Fruit fly (Drosophila melanogaster) whole organism, prepupa: Measurements from ENCODE around the gene Qsox2.

Source experiments
- Blimp-1 ChIP-seq: fragments of 200-800 bp; sonication (Bioruptor generic); optimal IDR thresholded peaks from 3 replicates; lab custom pipeline; 2017; ENCODE audit warnings: missing biosample characterization, missing genetic modification characterization, mild to moderate bottlenecking, moderate library complexity, missing genetic modification reagents
- CG10631 ChIP-seq: fragments of 200-800 bp; sonication (Bioruptor generic); optimal IDR thresholded peaks from 2 replicates; lab custom pipeline; 2016; ENCODE audit warnings: missing biosample characterization, missing genetic modification characterization
- CG11294 ChIP-seq: fragments of 200-800 bp; sonication (Bioruptor generic); IDR thresholded peaks from 2 replicates; pipeline ENCODE4 v1.3.6; 2022; ENCODE audit warnings: missing biosample characterization, missing genetic modification characterization
- CG11762 ChIP-seq: fragments of 200-800 bp; sonication (Bioruptor generic); optimal IDR thresholded peaks from 3 replicates; lab custom pipeline; 2016; ENCODE audit warnings: missing biosample characterization, missing genetic modification characterization; ENCODE audit not compliant: insufficient read depth
- CG11902 ChIP-seq: fragments of 200-800 bp; sonication (Bioruptor generic); optimal IDR thresholded peaks from 3 replicates; lab custom pipeline; 2016; ENCODE audit warnings: missing biosample characterization, missing genetic modification characterization
- CG15336 ChIP-seq: fragments of 200-800 bp; sonication (Bioruptor generic); IDR thresholded peaks from 2 replicates; pipeline ENCODE4 v1.3.6; 2022; ENCODE audit warnings: missing biosample characterization, missing genetic modification characterization
- CG1621 ChIP-seq: fragments of 200-800 bp; sonication (Bioruptor generic); optimal IDR thresholded peaks from 3 replicates; lab custom pipeline; 2018; ENCODE audit warnings: missing biosample characterization, mild to moderate bottlenecking, missing genetic modification characterization
- CG16779 ChIP-seq: fragments of 200-800 bp; sonication (Bioruptor generic); optimal IDR thresholded peaks from 3 replicates; lab custom pipeline; 2017; ENCODE audit warnings: missing biosample characterization, mild to moderate bottlenecking, missing genetic modification characterization
- CG3032 ChIP-seq: fragments of 200-800 bp; optimal IDR thresholded peaks from 2 replicates; lab custom pipeline; 2019; ENCODE audit warnings: missing biosample characterization, mild to moderate bottlenecking, missing genetic modification characterization, moderate library complexity
- CG31627 ChIP-seq: fragments of 200-800 bp; sonication (Bioruptor generic); optimal IDR thresholded peaks from 3 replicates; lab custom pipeline; 2016; ENCODE audit warnings: missing biosample characterization, missing genetic modification characterization
- CG34406 ChIP-seq: fragments of 200-800 bp; sonication (Bioruptor generic); optimal IDR thresholded peaks from 3 replicates; lab custom pipeline; 2016; ENCODE audit warnings: missing biosample characterization, missing genetic modification characterization
- CG4318 ChIP-seq: fragments of 200-800 bp; sonication (Bioruptor generic); optimal IDR thresholded peaks from 3 replicates; lab custom pipeline; 2017; ENCODE audit warnings: missing biosample characterization, mild to moderate bottlenecking, missing genetic modification characterization
- CG6163 ChIP-seq: fragments of 200-800 bp; sonication (Bioruptor generic); IDR thresholded peaks from 3 replicates; pipeline ENCODE4 v1.3.6; 2022; ENCODE audit warnings: missing biosample characterization, missing genetic modification characterization
- CG6854 ChIP-seq: fragments of 200-800 bp; sonication (Bioruptor generic); optimal IDR thresholded peaks from 2 replicates; lab custom pipeline; 2017; ENCODE audit warnings: missing biosample characterization, mild to moderate bottlenecking, missing genetic modification characterization
- CG7368 ChIP-seq: fragments of 200-800 bp; sonication (Bioruptor generic); optimal IDR thresholded peaks from 3 replicates; lab custom pipeline; 2016; ENCODE audit warnings: missing biosample characterization, missing genetic modification characterization
- CG8632 ChIP-seq: fragments of 200-800 bp; sonication (Bioruptor generic); optimal IDR thresholded peaks from 3 replicates; lab custom pipeline; 2016; ENCODE audit warnings: missing biosample characterization, missing genetic modification characterization
- CG9139 ChIP-seq: fragments of 200-800 bp; sonication (Bioruptor generic); optimal IDR thresholded peaks from 3 replicates; lab custom pipeline; 2017; ENCODE audit warnings: missing biosample characterization, mild to moderate bottlenecking, missing genetic modification characterization
- Eip78C ChIP-seq: fragments of 200-800 bp; sonication (Bioruptor generic); peaks from one replicate; lab custom pipeline; 2016; ENCODE audit warnings: missing biosample characterization, missing genetic modification characterization
- Eip93F ChIP-seq: fragments of 200-800 bp; sonication (Bioruptor generic); optimal IDR thresholded peaks from 2 replicates; lab custom pipeline; 2016; ENCODE audit warnings: missing biosample characterization, mild to moderate bottlenecking, missing genetic modification characterization
- Ets96B ChIP-seq: fragments of 200-800 bp; optimal IDR thresholded peaks from 2 replicates; lab custom pipeline; 2019; ENCODE audit warnings: missing biosample characterization, mild to moderate bottlenecking, missing genetic modification characterization, moderate library complexity
- Gug ChIP-seq: fragments of 200-800 bp; sonication (Bioruptor generic); IDR thresholded peaks from 2 replicates; pipeline ENCODE4 v1.3.6; 2022; ENCODE audit warnings: missing biosample characterization, missing genetic modification characterization
- Hr38 ChIP-seq: sonication (Bioruptor generic); optimal IDR thresholded peaks from 2 replicates; lab custom pipeline; 2016; ENCODE audit warnings: missing biosample characterization, missing genetic modification characterization
- Hr4 ChIP-seq: fragments of 200-800 bp; sonication (Bioruptor generic); optimal IDR thresholded peaks from 3 replicates; lab custom pipeline; 2016; ENCODE audit warnings: missing biosample characterization, missing genetic modification characterization
- Met ChIP-seq: fragments of 200-800 bp; sonication (Bioruptor generic); optimal IDR thresholded peaks from 3 replicates; lab custom pipeline; 2016; ENCODE audit warnings: missing biosample characterization, missing genetic modification characterization
- OdsH ChIP-seq: fragments of 200-800 bp; sonication (Bioruptor generic); optimal IDR thresholded peaks from 3 replicates; lab custom pipeline; 2016; ENCODE audit warnings: missing biosample characterization, missing genetic modification characterization
- Smox ChIP-seq: fragments of 200-800 bp; sonication (Bioruptor generic); optimal IDR thresholded peaks from 3 replicates; lab custom pipeline; 2016; ENCODE audit warnings: missing biosample characterization, missing genetic modification characterization
- Sox102F ChIP-seq: fragments of 200-800 bp; sonication (Bioruptor generic); optimal IDR thresholded peaks from 2 replicates; lab custom pipeline; 2016; ENCODE audit warnings: missing biosample characterization, mild to moderate bottlenecking, missing genetic modification characterization
- Sox14 ChIP-seq: fragments of 200-800 bp; sonication (Bioruptor generic); optimal IDR thresholded peaks from 3 replicates; lab custom pipeline; 2016; ENCODE audit warnings: missing biosample characterization, missing genetic modification characterization
- Sox15 ChIP-seq: fragments of 200-800 bp; sonication (Bioruptor generic); optimal IDR thresholded peaks from 3 replicates; lab custom pipeline; 2016; ENCODE audit warnings: missing biosample characterization, missing genetic modification characterization
- acj6 ChIP-seq: fragments of 200-800 bp; sonication (Bioruptor generic); optimal IDR thresholded peaks from 3 replicates; lab custom pipeline; 2016; ENCODE audit warnings: missing biosample characterization, missing genetic modification characterization
- dac ChIP-seq: fragments of 200-800 bp; sonication (Bioruptor generic); optimal IDR thresholded peaks from 2 replicates; lab custom pipeline; 2017; ENCODE audit warnings: missing biosample characterization, mild to moderate bottlenecking, missing genetic modification characterization
- dsx ChIP-seq: fragments of 200-800 bp; optimal IDR thresholded peaks from 3 replicates; lab custom pipeline; 2019; ENCODE audit warnings: missing biosample characterization, mild to moderate bottlenecking, missing genetic modification characterization, moderate library complexity; ENCODE audit not compliant: poor library complexity, severe bottlenecking
- eg ChIP-seq: fragments of 200-800 bp; sonication (Bioruptor generic); IDR thresholded peaks from 3 replicates; pipeline ENCODE4 v1.3.6; 2022; ENCODE audit warnings: missing biosample characterization, missing genetic modification characterization
- esn ChIP-seq: fragments of 200-800 bp; sonication (Bioruptor generic); optimal IDR thresholded peaks from 2 replicates; lab custom pipeline; 2016; ENCODE audit warnings: missing biosample characterization, mild to moderate bottlenecking, missing genetic modification characterization, moderate library complexity
- fd85E ChIP-seq: fragments of 200-800 bp; sonication (Bioruptor generic); optimal IDR thresholded peaks from 3 replicates; lab custom pipeline; 2016; ENCODE audit warnings: missing biosample characterization, missing genetic modification characterization
- fkh ChIP-seq: fragments of 200-800 bp; sonication (Bioruptor generic); optimal IDR thresholded peaks from 3 replicates; lab custom pipeline; 2017; ENCODE audit warnings: missing biosample characterization, mild to moderate bottlenecking, missing genetic modification characterization, moderate library complexity
- lz ChIP-seq: fragments of 200-800 bp; sonication (Bioruptor generic); optimal IDR thresholded peaks from 3 replicates; lab custom pipeline; 2016; ENCODE audit warnings: missing biosample characterization, missing genetic modification characterization
- net ChIP-seq: fragments of 200-800 bp; sonication (Bioruptor generic); optimal IDR thresholded peaks from 3 replicates; lab custom pipeline; 2016; ENCODE audit warnings: missing biosample characterization, missing genetic modification characterization
- pdm3 ChIP-seq: fragments of 200-800 bp; sonication (Bioruptor generic); optimal IDR thresholded peaks from 3 replicates; lab custom pipeline; 2016; ENCODE audit warnings: missing biosample characterization, missing genetic modification characterization
- salr ChIP-seq, 2 experiments: fragments of 200-800 bp; sonication (Bioruptor generic); optimal IDR thresholded peaks; 3 replicates each; lab custom pipeline; 2016 to 2018; ENCODE audit warnings: missing biosample characterization in 2 of 2, missing genetic modification characterization in 2 of 2, mild to moderate bottlenecking in 1 of 2
- spab ChIP-seq: fragments of 200-800 bp; sonication (Bioruptor generic); optimal IDR thresholded peaks from 2 replicates; lab custom pipeline; 2017; ENCODE audit warnings: missing biosample characterization, mild to moderate bottlenecking, missing genetic modification characterization, missing genetic modification reagents
- ss ChIP-seq, 2 experiments: fragments of 200-800 bp; sonication (Bioruptor generic); optimal IDR thresholded peaks; 2 replicates in 1 of 2; 3 replicates in 1 of 2; lab custom pipeline; 2017 to 2018; ENCODE audit warnings: mild to moderate bottlenecking in 2 of 2, missing biosample characterization in 2 of 2, missing genetic modification characterization in 2 of 2, moderate library complexity in 1 of 2
- svp ChIP-seq: fragments of 200-800 bp; sonication (Bioruptor generic); peaks from one replicate; lab custom pipeline; 2016; ENCODE audit warnings: missing biosample characterization, missing genetic modification characterization
- topi ChIP-seq: fragments of 200-800 bp; sonication (Bioruptor generic); optimal IDR thresholded peaks from 3 replicates; lab custom pipeline; 2016; ENCODE audit warnings: missing biosample characterization, missing genetic modification characterization
- vri ChIP-seq: fragments of 200-800 bp; sonication (Bioruptor generic); optimal IDR thresholded peaks from 3 replicates; lab custom pipeline; 2016; ENCODE audit warnings: missing biosample characterization, mild to moderate bottlenecking, missing genetic modification characterization

Gene Qsox2

DNA sequence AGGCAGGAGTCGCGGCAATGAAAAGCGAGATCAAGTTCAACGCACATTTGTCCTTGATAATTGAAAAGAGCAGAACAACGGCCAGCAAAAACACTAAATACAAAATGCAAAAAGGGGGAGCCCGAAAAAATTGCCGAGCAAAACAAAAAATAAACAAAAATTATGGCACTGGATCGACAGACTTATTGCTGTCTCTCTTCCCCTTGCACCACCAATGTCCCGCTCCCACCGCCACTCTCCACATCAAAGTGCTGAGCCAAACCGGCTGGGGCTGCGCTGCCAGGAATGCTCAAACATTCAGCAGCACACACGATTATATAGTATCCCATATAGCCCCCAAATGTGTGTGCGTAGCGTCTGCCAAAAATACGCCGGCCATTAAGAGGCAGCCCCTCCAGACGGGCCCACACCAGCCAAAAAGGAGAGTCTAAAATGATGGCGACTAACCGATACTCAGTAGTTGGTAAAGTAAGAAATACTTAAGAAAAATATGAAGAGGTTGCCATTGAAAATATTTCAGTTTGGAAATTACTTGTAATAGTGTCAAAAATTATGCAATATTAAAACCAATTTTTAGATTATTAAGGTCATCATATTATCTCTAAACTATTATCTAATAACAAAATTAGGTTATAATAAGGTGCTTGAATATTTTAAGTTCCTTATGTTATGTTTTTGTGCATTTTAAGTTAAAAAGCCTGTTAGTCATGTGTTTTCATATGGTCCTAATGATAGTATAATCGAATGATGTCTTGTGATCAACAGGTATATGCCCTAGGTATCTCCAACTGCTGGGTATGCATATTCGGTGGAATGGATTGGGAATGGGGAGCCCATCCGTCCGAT lies 8.0 kb downstream of the Qsox2 start (continued):
- TF ChIP-seq CG8632: peak; percentile 74
- peak; percentile 89 for TF ChIP-seq svp
- peak; percentile 76 for TF ChIP-seq Sox14
- TF ChIP-seq dsx (GFP tag; lab: Kevin White, UChicago): peak; percentile 71
- peak; percentile 83 for TF ChIP-seq lz (GFP tag; lab: Kevin White, UChicago)
- peak; percentile 54 for TF ChIP-seq Hr4
- no peak for TF ChIP-seq dac (GFP tag; lab: Kevin White, UChicago)
- peak; percentile 77 for TF ChIP-seq Ets96B
- peak; percentile 32 for TF ChIP-seq CG1621
- peak in 1 of 2 experiments; percentile 62 for TF ChIP-seq salr (GFP tag; optimal IDR thresholded peaks at IDR 0.05; lab: Kevin White, UChicago)

DNA sequence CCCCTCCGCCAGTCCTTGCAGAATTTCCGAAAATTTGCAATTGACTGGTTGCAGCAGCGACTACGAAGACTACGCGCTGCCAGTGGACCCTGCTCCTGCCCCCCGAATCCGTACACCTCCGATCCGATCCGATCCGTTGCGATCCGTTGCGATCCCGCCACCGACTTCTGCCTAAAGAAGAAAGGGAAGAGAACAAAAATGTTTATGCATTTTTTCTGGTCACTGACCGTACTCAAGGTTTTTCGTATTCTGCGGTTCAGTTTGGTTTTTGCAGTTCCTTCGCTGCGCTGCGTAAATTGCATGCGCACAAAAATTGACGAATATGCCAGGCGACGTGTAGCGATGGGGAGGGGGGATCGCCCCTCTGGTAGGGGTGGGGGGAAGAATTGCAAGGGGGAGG lies 8.7 kb downstream of the Qsox2 start:
- 0 out of 3 replicates have a peak, but pooled peaks have one; percentile 12 for TF ChIP-seq CG6163 (GFP tag; lab: Robert Waterston, UW)
- TF ChIP-seq acj6 (GFP tag; lab: Kevin White, UChicago): no peak
- peak; percentile 45 for TF ChIP-seq Blimp-1 (GFP tag; lab: Kevin White, UChicago)

DNA sequence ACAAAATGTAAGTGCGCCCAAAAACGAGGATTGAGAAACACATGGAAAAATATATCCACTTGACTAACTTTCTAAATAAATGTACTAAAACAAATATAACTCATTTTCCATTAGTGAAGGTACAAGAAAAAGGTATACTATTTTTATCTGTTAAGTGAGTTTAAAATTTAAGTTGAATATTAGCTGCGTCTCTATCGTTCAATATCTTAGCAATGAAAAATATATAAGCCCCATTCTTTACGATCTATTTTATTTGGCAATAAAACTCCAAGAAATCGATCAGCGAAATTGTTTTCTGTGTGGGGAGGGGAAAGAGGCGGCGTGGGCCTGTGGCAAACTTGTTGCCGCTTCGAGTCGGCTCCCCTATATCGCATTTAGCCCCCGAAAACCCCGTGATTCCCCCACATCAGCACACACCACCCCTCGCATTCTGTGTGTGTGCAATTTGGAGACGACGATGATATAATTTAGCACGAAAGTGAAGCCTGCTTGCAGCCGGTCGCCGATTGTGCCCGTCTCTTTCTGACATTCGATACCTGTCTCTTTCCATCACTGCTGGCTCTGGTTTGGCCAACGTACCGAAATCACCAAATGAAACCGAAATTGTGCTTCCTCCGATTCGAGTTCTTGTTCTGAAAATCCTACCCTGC lies 9.3 kb downstream of the Qsox2 start:
- TF ChIP-seq topi (GFP tag; lab: Kevin White, UChicago): peak; percentile 50
- peak; percentile 20 for TF ChIP-seq CG4318
- peak; percentile 61 for TF ChIP-seq net (GFP tag; lab: Kevin White, UChicago)
- TF ChIP-seq Met (GFP tag; lab: Kevin White, UChicago): peak; percentile 25
- TF ChIP-seq CG16779 (tag; lab: Kevin White, UChicago): peak; percentile 63
- TF ChIP-seq CG11902 (GFP tag; lab: Kevin White, UChicago): peak; percentile 60
- TF ChIP-seq Hr38 (GFP tag; lab: Kevin White, UChicago): no peak
- peak; percentile 86 for TF ChIP-seq CG10631
- TF ChIP-seq vri (GFP tag; lab: Kevin White, UChicago): peak; percentile 91
- peak; percentile 18 for TF ChIP-seq CG31627 (GFP tag; lab: Kevin White, UChicago)
- TF ChIP-seq pdm3 (GFP tag; lab: Kevin White, UChicago): peak; percentile 77
- peak; percentile 82 to 91 for TF ChIP-seq ss (GFP tag; optimal IDR thresholded peaks at IDR 0.05; lab: Kevin White, UChicago)
- no peak for TF ChIP-seq Sox102F
- peak; percentile 51 for TF ChIP-seq CG15336 (GFP tag; lab: Robert Waterston, UW)
- peak; percentile 73 to 79 for TF ChIP-seq salr (GFP tag; optimal IDR thresholded peaks at IDR 0.05; lab: Kevin White, UChicago)
- peak; percentile 95 for TF ChIP-seq CG3032
- TF ChIP-seq CG6854 (GFP tag; lab: Kevin White, UChicago): no peak
- peak; percentile 77 for TF ChIP-seq acj6 (GFP tag; lab: Kevin White, UChicago)
- peak; percentile 82 for TF ChIP-seq CG9139 (GFP tag; lab: Kevin White, UChicago)
- peak; percentile 59 for TF ChIP-seq CG34406 (GFP tag; lab: Kevin White, UChicago)
- peak; percentile 94 for TF ChIP-seq Eip78C (GFP tag; lab: Kevin White, UChicago)
- TF ChIP-seq OdsH (GFP tag; lab: Kevin White, UChicago): peak; percentile 76
- peak; percentile 66 for TF ChIP-seq svp
- peak; percentile 53 for TF ChIP-seq Sox15 (GFP tag; lab: Kevin White, UChicago)
- TF ChIP-seq CG7368: peak; percentile 72
- TF ChIP-seq Gug (GFP tag; lab: Robert Waterston, UW): 0 out of 2 replicates have a peak, but pooled peaks have one; percentile 23
- TF ChIP-seq fkh: no peak
- TF ChIP-seq CG11762 (GFP tag; lab: Kevin White, UChicago): peak; percentile 63
- TF ChIP-seq Eip93F: no peak
- peak; percentile 91 for TF ChIP-seq spab
- TF ChIP-seq Blimp-1 (GFP tag; lab: Kevin White, UChicago): peak; percentile 90
- TF ChIP-seq esn (GFP tag; lab: Kevin White, UChicago): peak; percentile 26
- TF ChIP-seq CG11294 (GFP tag; lab: Robert Waterston, UW): no peak
- no peak for TF ChIP-seq eg (GFP tag; lab: Robert Waterston, UW)
- peak; percentile 26 for TF ChIP-seq lz (GFP tag; lab: Kevin White, UChicago)
- TF ChIP-seq CG6163 (GFP tag; lab: Robert Waterston, UW): peak; percentile 46; the same call in 2 of the 3 replicates
- peak; percentile 15 for TF ChIP-seq fd85E
- TF ChIP-seq Smox (GFP tag; lab: Kevin White, UChicago): peak; percentile 14
